Fruit fly (Drosophila melanogaster) Kc167 (cell line): ENCODE measurements around the gene CG32091.

ENCODE experiments used
- Myc ChIP-seq: fragments of >200 bp; optimal IDR thresholded peaks from 2 replicates; lab custom pipeline; 2017; ENCODE audit warnings: missing external identifiers
- Sin3A ChIP-seq: fragments of >200 bp; optimal IDR thresholded peaks from 2 replicates; lab custom pipeline; 2018; ENCODE audit warnings: missing external identifiers
- h ChIP-seq: fragments of >200 bp; optimal IDR thresholded peaks from 3 replicates; lab custom pipeline; 2018; ENCODE audit warnings: missing external identifiers
- insv ChIP-seq: fragments of >200 bp; optimal IDR thresholded peaks from 3 replicates; lab custom pipeline; 2018; ENCODE audit warnings: missing external identifiers
- psq ChIP-seq: fragments of >200 bp; optimal IDR thresholded peaks from 2 replicates; lab custom pipeline; 2017; ENCODE audit warnings: missing external identifiers
- ttk ChIP-seq: sonication (Bioruptor generic); optimal IDR thresholded peaks from 2 replicates; lab custom pipeline; 2017; ENCODE audit warnings: missing external identifiers

dm6 chr3L:11634551-11634950 is 3.4 kb downstream of the CG32091 start:
- TF ChIP-seq psq, result no peak
- TF ChIP-seq Sin3A (lab: Kevin White, UChicago), result no peak
- no peak for TF ChIP-seq insv (lab: Kevin White, UChicago)
- TF ChIP-seq ttk, result no peak
- TF ChIP-seq h, result no peak
- no peak for TF ChIP-seq Myc (lab: Kevin White, UChicago)
